Fruit fly (Drosophila melanogaster) whole organism, embryonic: ENCODE data around the gene Ir68b.

Source experiments
- Atf6 ChIP-seq: fragments of 200-800 bp; sonication (Bioruptor generic); IDR thresholded peaks from 2 replicates; pipeline ENCODE4 v1.3.6; 2022; ENCODE audit warnings: missing biosample characterization, missing genetic modification characterization
- Awh ChIP-seq: fragments of 200-800 bp; sonication (Bioruptor generic); IDR thresholded peaks from 2 replicates; pipeline ENCODE4, ENCODE4 v1.3.6; 2022; ENCODE audit warnings: missing biosample characterization, missing genetic modification characterization
- CG11723 ChIP-seq: fragments of 200-800 bp; sonication (Bioruptor generic); optimal IDR thresholded peaks from 2 replicates; lab custom pipeline; 2017; ENCODE audit warnings: missing biosample characterization, mild to moderate bottlenecking, missing genetic modification characterization
- CG12299 ChIP-seq: fragments of 200-800 bp; sonication (Bioruptor generic); optimal IDR thresholded peaks from 2 replicates; lab custom pipeline; 2018; ENCODE audit warnings: missing biosample characterization, mild to moderate bottlenecking, missing genetic modification characterization
- CG12391 ChIP-seq: fragments of 200-800 bp; sonication (Bioruptor generic); optimal IDR thresholded peaks from 3 replicates; lab custom pipeline; 2018; ENCODE audit warnings: missing biosample characterization, mild to moderate bottlenecking, missing genetic modification characterization, moderate library complexity
- CG15601 ChIP-seq: fragments of 200-800 bp; sonication (Bioruptor generic); optimal IDR thresholded peaks from 3 replicates; lab custom pipeline; 2019; ENCODE audit warnings: missing biosample characterization, mild to moderate bottlenecking, missing genetic modification characterization, moderate library complexity
- CG16779 ChIP-seq: fragments of 200-800 bp; sonication (Bioruptor generic); IDR thresholded peaks from 2 replicates; pipeline ENCODE4 v1.3.6; 2022; ENCODE audit warnings: missing biosample characterization, missing genetic modification characterization
- CG17186 ChIP-seq: fragments of 200-800 bp; sonication (Bioruptor generic); optimal IDR thresholded peaks from 3 replicates; lab custom pipeline; 2017; ENCODE audit warnings: missing biosample characterization, missing genetic modification reagents, missing genetic modification characterization
- CG17802 ChIP-seq: fragments of 200-800 bp; sonication (Bioruptor generic); optimal IDR thresholded peaks from 2 replicates; lab custom pipeline; 2018; ENCODE audit warnings: missing biosample characterization, mild to moderate bottlenecking, missing genetic modification characterization, moderate library complexity
- CG2116 ChIP-seq: fragments of 200-800 bp; sonication (Bioruptor generic); optimal IDR thresholded peaks from 3 replicates; lab custom pipeline; 2018; ENCODE audit warnings: missing biosample characterization, mild to moderate bottlenecking, missing genetic modification characterization
- CG31388 ChIP-seq: fragments of 200-800 bp; sonication (Bioruptor generic); optimal IDR thresholded peaks from 2 replicates; lab custom pipeline; 2016; ENCODE audit warnings: missing biosample characterization, missing genetic modification characterization
- CG3407 ChIP-seq: fragments of 200-800 bp; sonication (Bioruptor generic); optimal IDR thresholded peaks from 2 replicates; lab custom pipeline; 2018; ENCODE audit warnings: missing biosample characterization, mild to moderate bottlenecking, missing genetic modification characterization
- CG34224 ChIP-seq: fragments of 200-800 bp; sonication (Bioruptor generic); IDR thresholded peaks from 3 replicates; pipeline ENCODE4 v1.3.6; 2022; ENCODE audit warnings: missing biosample characterization, missing genetic modification characterization; ENCODE audit not compliant: partially characterized antibody
- CG3838 ChIP-seq: fragments of 200-800 bp; sonication (Bioruptor generic); optimal IDR thresholded peaks from 3 replicates; lab custom pipeline; 2016; ENCODE audit warnings: missing biosample characterization, missing genetic modification characterization
- CG4328 ChIP-seq: fragments of 200-800 bp; sonication (Bioruptor generic); optimal IDR thresholded peaks from 3 replicates; lab custom pipeline; 2017; ENCODE audit warnings: missing biosample characterization, missing genetic modification reagents, missing genetic modification characterization
- CG4730 ChIP-seq: fragments of 200-800 bp; sonication (Bioruptor generic); IDR thresholded peaks from 2 replicates; pipeline ENCODE4 v1.3.6; 2022; ENCODE audit warnings: missing biosample characterization, missing genetic modification characterization
- CG6254 ChIP-seq: fragments of 200-800 bp; sonication (Bioruptor generic); optimal IDR thresholded peaks from 3 replicates; lab custom pipeline; 2017; ENCODE audit warnings: mild to moderate bottlenecking, missing biosample characterization, missing genetic modification reagents, missing genetic modification characterization
- CG6813 ChIP-seq: fragments of 200-800 bp; sonication (Bioruptor generic); optimal IDR thresholded peaks from 2 replicates; lab custom pipeline; 2017; ENCODE audit warnings: missing biosample characterization, missing genetic modification characterization, mild to moderate bottlenecking, moderate library complexity, missing genetic modification reagents
- CG8359 ChIP-seq: fragments of 200-800 bp; sonication (Bioruptor generic); optimal IDR thresholded peaks from 2 replicates; lab custom pipeline; 2017; ENCODE audit warnings: missing biosample characterization, mild to moderate bottlenecking, missing genetic modification characterization, borderline replicate concordance
- CG8944 ChIP-seq: fragments of 200-800 bp; sonication (Bioruptor generic); optimal IDR thresholded peaks from 3 replicates; lab custom pipeline; 2016; ENCODE audit warnings: missing biosample characterization, missing genetic modification characterization
- CG9609 ChIP-seq: fragments of 200-800 bp; sonication (Bioruptor generic); optimal IDR thresholded peaks from 3 replicates; lab custom pipeline; 2016; ENCODE audit warnings: missing biosample characterization, missing genetic modification characterization
- Eip74EF ChIP-seq, 2 experiments: fragments of 200-800 bp in 1 of 2; fragments of >200 bp in 1 of 2; sonication (Bioruptor generic) in 1 of 2; optimal IDR thresholded peaks; 2 replicates each; lab custom pipeline; 2017 to 2019; ENCODE audit warnings: missing biosample characterization in 2 of 2, missing genetic modification characterization in 2 of 2, mild to moderate bottlenecking in 1 of 2, moderate library complexity in 1 of 2
- Hr78 ChIP-seq, 2 experiments: fragments of 200-800 bp in 1 of 2; fragments of >200 bp in 1 of 2; sonication (Bioruptor generic) in 1 of 2; optimal IDR thresholded peaks; 2 replicates each; lab custom pipeline; 2017 to 2019; ENCODE audit warnings: missing biosample characterization in 2 of 2, missing genetic modification characterization in 2 of 2, mild to moderate bottlenecking in 1 of 2, moderate library complexity in 1 of 2
- Lim3 ChIP-seq: fragments of 200-800 bp; sonication (Bioruptor generic); IDR thresholded peaks from 2 replicates; pipeline ENCODE4 v1.3.6; 2022; ENCODE audit warnings: missing biosample characterization, missing genetic modification characterization
- MBD-R2 ChIP-seq: fragments of 200-800 bp; sonication (Bioruptor generic); IDR thresholded peaks from 2 replicates; pipeline ENCODE4 v1.3.6; 2022; ENCODE audit warnings: missing biosample characterization, missing genetic modification characterization
- Max ChIP-seq: fragments of 200-800 bp; sonication (Bioruptor generic); optimal IDR thresholded peaks from 2 replicates; lab custom pipeline; 2016; ENCODE audit warnings: missing biosample characterization, mild to moderate bottlenecking, missing genetic modification characterization
- Mrtf ChIP-seq: fragments of 200-800 bp; sonication (Bioruptor generic); IDR thresholded peaks from 3 replicates; pipeline ENCODE4 v1.3.6; 2022; ENCODE audit warnings: missing biosample characterization, missing genetic modification characterization
- NC2α ChIP-seq: fragments of 200-800 bp; sonication (Bioruptor generic); optimal IDR thresholded peaks from 2 replicates; lab custom pipeline; 2016; ENCODE audit warnings: missing biosample characterization, missing genetic modification characterization
- Nf-YB ChIP-seq: fragments of 200-800 bp; sonication (Bioruptor generic); optimal IDR thresholded peaks from 3 replicates; lab custom pipeline; 2019; ENCODE audit warnings: missing biosample characterization, mild to moderate bottlenecking, missing genetic modification characterization, moderate library complexity
- PHDP ChIP-seq: fragments of 200-800 bp; sonication (Bioruptor generic); optimal IDR thresholded peaks from 3 replicates; lab custom pipeline; 2018; ENCODE audit warnings: missing biosample characterization, mild to moderate bottlenecking, missing genetic modification characterization, moderate library complexity
- Stat92E ChIP-seq, 3 experiments: fragments of >200 bp in 2 of 3; fragments of 200-800 bp in 1 of 3; sonication (Bioruptor generic) in 1 of 3; optimal IDR thresholded peaks; 2 replicates each; lab custom pipeline; 2017 to 2019; ENCODE audit warnings: missing biosample characterization in 3 of 3, missing genetic modification characterization in 3 of 3, mild to moderate bottlenecking in 1 of 3, moderate library complexity in 1 of 3
- Taf1 ChIP-seq: fragments of 200-800 bp; sonication (Bioruptor generic); IDR thresholded peaks from 2 replicates; pipeline ENCODE4 v1.3.6; 2022; ENCODE audit warnings: missing biosample characterization, missing genetic modification characterization
- ato ChIP-seq: fragments of 200-800 bp; sonication (Bioruptor generic); IDR thresholded peaks from 2 replicates; pipeline ENCODE4 v1.3.6; 2022; ENCODE audit warnings: missing biosample characterization, missing genetic modification characterization; ENCODE audit not compliant: partially characterized antibody
- bcd ChIP-seq: fragments of 200-800 bp; sonication (Bioruptor generic); optimal IDR thresholded peaks from 2 replicates; lab custom pipeline; 2017; ENCODE audit warnings: missing biosample characterization, mild to moderate bottlenecking, missing genetic modification characterization
- bigmax ChIP-seq: fragments of 200-800 bp; sonication (Bioruptor generic); optimal IDR thresholded peaks from 2 replicates; lab custom pipeline; 2018; ENCODE audit warnings: missing biosample characterization, mild to moderate bottlenecking, missing genetic modification characterization
- bowl ChIP-seq: fragments of 200-800 bp; sonication (Bioruptor generic); IDR thresholded peaks from 2 replicates; pipeline ENCODE4 v1.3.6; 2022; ENCODE audit warnings: missing biosample characterization, missing genetic modification characterization
- dan ChIP-seq: fragments of 200-800 bp; sonication (Bioruptor generic); IDR thresholded peaks from 2 replicates; pipeline ENCODE4 v1.3.6; 2022; ENCODE audit warnings: missing biosample characterization, missing genetic modification characterization
- emc ChIP-seq: fragments of 200-800 bp; sonication (Bioruptor generic); optimal IDR thresholded peaks from 2 replicates; lab custom pipeline; 2016; ENCODE audit warnings: missing biosample characterization, missing genetic modification characterization
- fd96Cb ChIP-seq: fragments of 200-800 bp; sonication (Bioruptor generic); optimal IDR thresholded peaks from 2 replicates; lab custom pipeline; 2018; ENCODE audit warnings: missing biosample characterization, mild to moderate bottlenecking, missing genetic modification characterization, moderate library complexity
- fu2 ChIP-seq: fragments of 200-800 bp; sonication (Bioruptor generic); optimal IDR thresholded peaks from 2 replicates; lab custom pipeline; 2016; ENCODE audit warnings: missing biosample characterization, missing genetic modification characterization
- ham ChIP-seq: fragments of 200-800 bp; sonication (Bioruptor generic); IDR thresholded peaks from 2 replicates; pipeline ENCODE4 v1.3.6; 2022; ENCODE audit warnings: missing biosample characterization, missing genetic modification characterization
- kay ChIP-seq: fragments of 200-800 bp; sonication (Bioruptor generic); optimal IDR thresholded peaks from 2 replicates; lab custom pipeline; 2016; ENCODE audit warnings: missing biosample characterization, missing genetic modification characterization
- pum ChIP-seq: fragments of 200-800 bp; sonication (Bioruptor generic); optimal IDR thresholded peaks from 2 replicates; lab custom pipeline; 2016; ENCODE audit warnings: missing biosample characterization, missing genetic modification characterization
- schlank ChIP-seq: fragments of 200-800 bp; sonication (Bioruptor generic); optimal IDR thresholded peaks from 2 replicates; lab custom pipeline; 2018; ENCODE audit warnings: missing biosample characterization, mild to moderate bottlenecking, missing genetic modification characterization
- slp2 ChIP-seq: fragments of 200-800 bp; sonication (Bioruptor generic); optimal IDR thresholded peaks from 2 replicates; lab custom pipeline; 2016; ENCODE audit warnings: missing biosample characterization, missing genetic modification characterization
- sug ChIP-seq: fragments of 200-800 bp; optimal IDR thresholded peaks from 2 replicates; lab custom pipeline; 2019; ENCODE audit warnings: missing biosample characterization, mild to moderate bottlenecking, missing genetic modification characterization, moderate library complexity
- trh ChIP-seq: fragments of 200-800 bp; sonication (Bioruptor generic); optimal IDR thresholded peaks from 2 replicates; lab custom pipeline; 2016; ENCODE audit warnings: missing biosample characterization, missing genetic modification characterization
- tx ChIP-seq: fragments of 200-800 bp; sonication (Bioruptor generic); optimal IDR thresholded peaks from 2 replicates; lab custom pipeline; 2016; ENCODE audit warnings: missing biosample characterization, missing genetic modification characterization
- zen2 ChIP-seq: fragments of 200-800 bp; sonication (Bioruptor generic); IDR thresholded peaks from 3 replicates; pipeline ENCODE4 v1.3.6; 2022; ENCODE audit warnings: missing biosample characterization, missing genetic modification characterization; ENCODE audit not compliant: partially characterized antibody
- zfh1 ChIP-seq: fragments of 200-800 bp; sonication (Bioruptor generic); IDR thresholded peaks from 3 replicates; pipeline ENCODE4 v1.3.6; 2022; ENCODE audit warnings: missing biosample characterization, missing genetic modification characterization

Ir68b gene

dm6 chr3L:12083861-12084260 is 43.3 kb downstream of the Ir68b start (continued):
- TF ChIP-seq ato (GFP tag; lab: Robert Waterston, UW) (no peak), fu2 (GFP tag; lab: Kevin White, UChicago) (no peak), Mrtf (GFP tag; lab: Robert Waterston, UW) (no peak), kay (GFP tag; lab: Kevin White, UChicago) (no peak), ham (GFP tag; lab: Robert Waterston, UW) (no peak), bcd (GFP tag; lab: Kevin White, UChicago) (peak; percentile 20), NC2α (no peak), CG4730 (GFP tag; lab: Robert Waterston, UW) (no peak), slp2 (GFP tag; lab: Kevin White, UChicago) (no peak), CG34224 (no peak), CG6254 (GFP tag; lab: Kevin White, UChicago) (peak; percentile 76), fd96Cb (tag; lab: Kevin White, UChicago) (peak; percentile 49), CG2116 (GFP tag; lab: Kevin White, UChicago) (peak; percentile 28), Lim3 (no peak), Hr78 (GFP tag; optimal IDR thresholded peaks at IDR 0.05; lab: Kevin White, UChicago) (no peak), schlank (no peak), PHDP (peak; percentile 63), CG6813 (GFP tag; lab: Kevin White, UChicago) (peak; percentile 84), CG9609 (GFP tag; lab: Kevin White, UChicago) (no peak), MBD-R2 (no peak), Stat92E (GFP tag; optimal IDR thresholded peaks at IDR 0.05; lab: Kevin White, UChicago) (no peak), Max (no peak), Nf-YB (GFP tag; lab: Kevin White, UChicago) (peak; percentile 44), Eip74EF (GFP tag; optimal IDR thresholded peaks at IDR 0.05; lab: Kevin White, UChicago) (peak in 1 of 2 experiments; percentile 8), CG3838 (GFP tag; lab: Kevin White, UChicago) (no peak), CG8359 (GFP tag; lab: Kevin White, UChicago) (peak; percentile 50), bigmax (GFP tag; lab: Kevin White, UChicago) (peak; percentile 29), CG16779 (GFP tag; lab: Robert Waterston, UW) (no peak), CG31388 (GFP tag; lab: Kevin White, UChicago) (no peak), tx (GFP tag; lab: Kevin White, UChicago) (no peak), dan (GFP tag; lab: Robert Waterston, UW) (no peak), Taf1 (GFP tag; lab: Robert Waterston, UW) (no peak), trh (no peak), CG15601 (tag; lab: Kevin White, UChicago) (peak; percentile 85), CG4328 (GFP tag; lab: Kevin White, UChicago) (peak; percentile 57), CG11723 (peak; percentile 63), emc (GFP tag; lab: Kevin White, UChicago) (no peak), bowl (no peak), pum (GFP tag; lab: Kevin White, UChicago) (no peak), Atf6 (GFP tag; lab: Robert Waterston, UW) (no peak), CG17186 (GFP tag; lab: Kevin White, UChicago) (no peak), CG3407 (GFP tag; lab: Kevin White, UChicago) (peak; percentile 78), sug (tag; lab: Kevin White, UChicago) (peak; percentile 3), CG12391 (peak; percentile 67), CG12299 (tag; lab: Kevin White, UChicago) (peak; percentile 51), zen2 (GFP tag; lab: Robert Waterston, UW) (no peak), zfh1 (GFP tag; lab: Robert Waterston, UW) (0 out of 3 replicates have a peak, but pooled peaks have one; percentile 23), CG8944 (GFP tag; lab: Kevin White, UChicago) (no peak), Awh (GFP tag; lab: Robert Waterston, UW) (peak; percentile 59; the same call in 1 of the 2 replicates), CG17802 (tag; lab: Kevin White, UChicago) (no peak)
